Worm (Caenorhabditis elegans): ENCODE measurements around the gene ZC196.4.

ce11 chrV:8683787-8684186, 49.1 kb upstream of the ZC196.4 start:
- TF ChIP-seq lsy-2 (tag; optimal IDR thresholded peaks at IDR 0.05) (no peak), blmp-1 (tag; optimal IDR thresholded peaks at IDR 0.05) (no peak), unc-39 (tag; optimal IDR thresholded peaks at IDR 0.05) (no peak), lin-13 (tag; optimal IDR thresholded peaks at IDR 0.05) (no peak), flh-1 (GFP tag; optimal IDR thresholded peaks at IDR 0.05) (no peak), nhr-76 (tag; optimal IDR thresholded peaks at IDR 0.05) (no peak), mls-2 (tag; optimal IDR thresholded peaks at IDR 0.05) (no peak), ztf-11 (tag; optimal IDR thresholded peaks at IDR 0.05) (no peak)
